Worm (Caenorhabditis elegans): ENCODE data around the gene gbh-2.

Gene gbh-2

DNA sequence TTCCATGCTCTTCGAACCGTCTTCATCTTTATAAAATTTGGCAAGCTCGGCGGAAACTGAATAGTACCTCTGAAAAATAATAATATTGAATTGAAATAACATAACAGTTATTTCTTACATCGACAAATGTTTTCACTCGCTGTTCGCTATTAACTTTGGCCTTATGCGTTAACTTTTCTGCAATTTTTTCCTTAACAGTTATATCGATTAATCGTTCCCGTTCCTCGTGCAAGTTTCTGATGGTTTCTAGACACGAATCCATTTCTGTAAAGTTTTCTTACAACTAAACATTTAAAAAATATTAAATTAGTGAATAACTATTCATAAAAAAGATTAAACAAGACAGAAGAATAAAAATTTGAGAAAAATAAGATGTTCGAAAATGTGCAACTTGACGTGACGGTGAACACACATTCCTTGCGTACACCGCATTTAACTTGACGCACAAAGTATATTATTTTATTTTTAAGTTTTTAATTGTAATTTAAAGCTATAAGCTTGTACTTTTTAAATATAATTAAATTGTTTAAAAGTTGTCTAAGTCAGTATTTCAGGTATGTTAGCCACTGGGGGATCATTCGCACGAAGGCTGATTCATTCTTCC lies 39.6 kb downstream of the gbh-2 start, which contains the start of the genes prp-9 and mrps-18B:
Gene prp-9 (minus strand): TSS at position 264 of the 604 bp plus-strand sequence.
Gene mrps-18B (plus strand): TSS at position 549 of the 604 bp plus-strand sequence.
- peak; percentile 82 for TF ChIP-seq W03F9.2 (tag; optimal IDR thresholded peaks at IDR 0.05)
- no peak for TF ChIP-seq him-1 (tag; optimal IDR thresholded peaks at IDR 0.05)

DNA sequence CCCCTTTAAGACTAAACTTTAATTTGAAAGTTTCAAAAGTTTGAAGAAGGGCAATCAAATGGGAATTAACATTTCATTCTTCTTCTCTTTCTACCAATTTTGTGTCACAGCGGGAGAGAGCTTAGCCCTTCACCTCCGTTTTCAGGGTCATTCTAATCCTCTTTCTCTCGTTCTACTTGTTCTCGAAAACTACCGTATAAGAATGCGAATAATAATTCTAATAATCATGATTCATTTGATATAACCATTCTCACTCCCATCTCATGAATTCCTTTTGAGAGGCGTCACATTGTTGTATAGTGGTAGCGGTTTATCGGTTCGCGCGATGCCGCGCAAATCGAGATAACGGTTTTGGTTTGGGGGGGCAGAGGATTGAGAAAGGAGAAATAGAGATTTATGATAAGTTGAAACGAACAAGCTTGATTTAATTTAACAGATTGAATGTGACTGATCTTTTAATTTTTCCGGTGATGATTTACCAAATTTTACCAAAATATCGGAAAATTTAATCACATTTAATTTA lies 43.6 kb downstream of the gbh-2 start:
- TF ChIP-seq dao-5 (tag; optimal IDR thresholded peaks at IDR 0.05): no peak
- TF ChIP-seq W03F9.2 (tag; optimal IDR thresholded peaks at IDR 0.05): no peak
- TF ChIP-seq him-1 (tag; optimal IDR thresholded peaks at IDR 0.05): no peak

DNA sequence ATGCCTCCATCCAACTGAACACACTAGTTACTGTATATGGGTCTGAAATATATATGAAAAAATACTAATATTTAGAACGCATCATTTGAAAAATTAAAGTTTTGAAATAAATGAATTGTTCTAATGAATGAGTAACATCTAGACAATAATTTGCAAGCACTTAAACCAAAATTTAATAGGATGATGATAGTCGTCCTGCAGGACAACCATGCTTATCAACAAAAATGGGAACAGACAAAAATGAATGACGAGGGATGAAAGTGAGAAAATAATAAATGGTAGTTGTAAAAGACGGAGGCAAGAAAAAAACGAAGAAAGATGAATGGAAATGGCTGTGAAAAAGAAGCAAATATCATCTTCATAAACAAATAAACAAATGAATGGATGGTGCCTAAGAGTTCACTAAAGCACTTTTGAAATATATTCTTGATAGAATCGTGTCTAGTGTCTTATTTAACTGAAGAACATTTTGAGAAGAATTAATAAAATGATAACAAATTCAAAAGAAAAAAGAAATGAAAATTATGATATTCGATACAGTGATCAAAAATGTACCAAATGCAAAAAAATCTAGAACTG lies 45.6 kb downstream of the gbh-2 start, which contains the start of gene gldi-7:
Gene gldi-7 (minus strand): TSS at position 42 of the 579 bp plus-strand sequence.
- TF ChIP-seq him-1 (tag; optimal IDR thresholded peaks at IDR 0.05) (no peak), dao-5 (tag; optimal IDR thresholded peaks at IDR 0.05) (no peak), W03F9.2 (tag; optimal IDR thresholded peaks at IDR 0.05) (no peak)

DNA sequence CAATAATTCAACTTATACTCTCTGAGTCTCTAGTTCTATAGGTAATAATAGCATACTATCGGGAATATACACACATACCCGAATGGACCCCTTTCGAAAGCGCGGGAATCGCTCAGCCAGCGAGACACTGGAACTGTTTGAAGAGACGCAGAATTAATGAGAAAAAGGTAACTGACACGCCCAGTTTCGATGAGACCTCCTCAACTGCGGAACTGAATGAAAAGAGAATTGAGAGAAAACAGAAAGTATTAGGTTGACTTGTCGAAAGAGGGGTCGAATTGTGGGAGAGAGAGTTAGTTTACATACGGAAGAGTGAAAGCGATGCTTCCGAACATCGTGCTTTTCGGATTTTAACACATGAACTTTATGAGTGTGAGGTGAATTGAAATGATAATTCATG lies 46.3 kb downstream of the gbh-2 start:
- no peak for TF ChIP-seq him-1 (tag; optimal IDR thresholded peaks at IDR 0.05)
- TF ChIP-seq dao-5 (tag; optimal IDR thresholded peaks at IDR 0.05): no peak
- TF ChIP-seq W03F9.2 (tag; optimal IDR thresholded peaks at IDR 0.05): no peak

DNA sequence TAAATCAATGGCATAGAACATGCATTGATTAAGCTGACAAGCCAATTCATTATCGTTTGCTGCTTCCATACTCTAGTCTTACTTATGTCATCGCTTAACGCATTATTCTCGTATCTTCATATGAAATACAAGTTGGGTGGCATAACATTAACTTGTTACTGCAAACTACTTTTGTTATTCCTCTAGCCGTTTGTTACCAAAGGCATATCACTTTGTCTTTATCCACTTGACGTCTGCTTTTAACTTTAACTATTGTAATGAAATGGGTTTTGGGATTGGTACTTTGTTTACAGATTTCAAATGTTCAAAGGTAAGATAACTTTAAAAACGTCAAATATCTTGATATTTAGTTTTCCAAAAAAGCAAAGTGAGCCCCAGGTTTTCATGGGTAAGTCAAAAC lies 50.4 kb downstream of the gbh-2 start, which contains the start of gene W01C9.2:
Gene W01C9.2 (plus strand): TSS at position 301 of the 400 bp plus-strand sequence.
- TF ChIP-seq W03F9.2 (tag; optimal IDR thresholded peaks at IDR 0.05) (no peak), dao-5 (tag; optimal IDR thresholded peaks at IDR 0.05) (no peak), him-1 (tag; optimal IDR thresholded peaks at IDR 0.05) (no peak)

All from whole organism, L4/young adult.